Worm (Caenorhabditis elegans): ENCODE measurements around the gene dpy-11.

Gene dpy-11

DNA sequence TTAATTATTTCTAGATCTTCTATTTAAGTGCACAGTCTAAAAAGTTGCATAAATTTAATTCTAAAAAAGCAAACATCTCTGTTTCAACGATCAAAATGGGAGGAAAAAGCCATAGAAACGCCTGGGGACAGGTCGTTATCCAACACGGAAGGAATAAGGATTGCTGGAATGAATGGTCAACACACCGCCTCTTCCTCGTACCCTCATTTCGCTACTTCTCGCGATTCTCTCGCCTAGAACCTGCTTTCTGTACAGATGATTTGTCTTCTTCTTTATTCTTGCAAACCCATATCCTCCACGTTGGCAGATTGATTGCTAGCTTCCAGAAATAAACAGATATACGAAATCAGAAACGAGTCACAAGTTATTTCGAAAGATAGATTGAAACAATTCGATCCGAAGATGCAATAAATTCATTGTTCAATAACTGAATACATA is at the start of gene dpy-11:
TSS of gene dpy-11 (minus strand) at position 354 of the 438 bp plus-strand sequence.
- TF ChIP-seq tra-4 (tag; optimal IDR thresholded peaks at IDR 0.05) = no peak
- no peak for TF ChIP-seq hnd-1 (tag; optimal IDR thresholded peaks at IDR 0.05)
- no peak for TF ChIP-seq scrt-1 (GFP tag; IDR thresholded peaks at IDR 0.05)
- TF ChIP-seq F13C5.2 (tag; optimal IDR thresholded peaks at IDR 0.05) = no peak
- TF ChIP-seq ceh-36 (tag; optimal IDR thresholded peaks at IDR 0.05) = no peak
- TF ChIP-seq aly-1 (tag; optimal IDR thresholded peaks at IDR 0.05) = no peak
- TF ChIP-seq tbx-11 (GFP tag; IDR thresholded peaks at IDR 0.05) = no peak
- TF ChIP-seq ets-7 (tag; optimal IDR thresholded peaks at IDR 0.05) = no peak
- no peak for TF ChIP-seq ama-1 (optimal IDR thresholded peaks at IDR 0.05)
- TF ChIP-seq hmbx-1 (tag; optimal IDR thresholded peaks at IDR 0.05) = no peak
- TF ChIP-seq hmg-4 (GFP tag; optimal IDR thresholded peaks at IDR 0.05) = no peak
- no peak for TF ChIP-seq flt-1 (GFP tag; IDR thresholded peaks at IDR 0.05)
- TF ChIP-seq pes-1 (GFP tag; IDR thresholded peaks at IDR 0.05) = no peak
- no peak for TF ChIP-seq sea-1 (GFP tag; conservative IDR thresholded peaks at IDR 0.05)
- TF ChIP-seq B0310.2 (tag; optimal IDR thresholded peaks at IDR 0.05) = no peak
- TF ChIP-seq tbx-37 (GFP tag; conservative IDR thresholded peaks at IDR 0.05) = no peak
- TF ChIP-seq ceh-13 (GFP tag; optimal IDR thresholded peaks at IDR 0.05) = no peak

- TF ChIP-seq scrt-1 (GFP tag; IDR thresholded peaks at IDR 0.05) (no peak), sea-1 (GFP tag; conservative IDR thresholded peaks at IDR 0.05) (no peak), tbx-11 (GFP tag; IDR thresholded peaks at IDR 0.05) (no peak)
Observed at ce11 chrV:6561592-6561991, 46.6 kb upstream of the dpy-11 start, which contains the start of gene spp-19. TSS of gene spp-19 (minus strand) at chrV:6561692.

- TF ChIP-seq sea-1 (GFP tag; conservative IDR thresholded peaks at IDR 0.05) (no peak), tbx-11 (GFP tag; IDR thresholded peaks at IDR 0.05) (0 out of 2 replicates have a peak, but pooled peaks have one; percentile 52)
Observed at ce11 chrV:6559585-6559984, 44.5 kb upstream of the dpy-11 start.

- TF ChIP-seq scrt-1 (GFP tag; IDR thresholded peaks at IDR 0.05) (no peak), pes-1 (GFP tag; IDR thresholded peaks at IDR 0.05) (no peak), ceh-13 (GFP tag; optimal IDR thresholded peaks at IDR 0.05) (no peak), ets-7 (tag; optimal IDR thresholded peaks at IDR 0.05) (no peak), hmg-4 (GFP tag; optimal IDR thresholded peaks at IDR 0.05) (no peak), hnd-1 (tag; optimal IDR thresholded peaks at IDR 0.05) (no peak), ceh-36 (tag; optimal IDR thresholded peaks at IDR 0.05) (no peak), hmbx-1 (tag; optimal IDR thresholded peaks at IDR 0.05) (no peak), sea-1 (GFP tag; conservative IDR thresholded peaks at IDR 0.05) (no peak), tbx-37 (GFP tag; conservative IDR thresholded peaks at IDR 0.05) (no peak), tra-4 (tag; optimal IDR thresholded peaks at IDR 0.05) (no peak)
Observed at ce11 chrV:6559105-6559504, 44.1 kb upstream of the dpy-11 start, which contains the start of gene spp-26. TSS of gene spp-26 (minus strand) at chrV:6559205.

- TF ChIP-seq hnd-1 (tag; optimal IDR thresholded peaks at IDR 0.05) = no peak
- no peak for TF ChIP-seq hmg-4 (GFP tag; optimal IDR thresholded peaks at IDR 0.05)
- no peak for TF ChIP-seq flt-1 (GFP tag; IDR thresholded peaks at IDR 0.05)
- TF ChIP-seq tra-4 (tag; optimal IDR thresholded peaks at IDR 0.05) = no peak
- TF ChIP-seq scrt-1 (GFP tag; IDR thresholded peaks at IDR 0.05) = no peak
- no peak for TF ChIP-seq pes-1 (GFP tag; IDR thresholded peaks at IDR 0.05)
- no peak for TF ChIP-seq aly-1 (tag; optimal IDR thresholded peaks at IDR 0.05)
- TF ChIP-seq tbx-37 (GFP tag; conservative IDR thresholded peaks at IDR 0.05) = no peak
- TF ChIP-seq tbx-11 (GFP tag; IDR thresholded peaks at IDR 0.05) = no peak
- no peak for TF ChIP-seq F13C5.2 (tag; optimal IDR thresholded peaks at IDR 0.05)
- no peak for TF ChIP-seq ceh-13 (GFP tag; optimal IDR thresholded peaks at IDR 0.05)
- no peak for TF ChIP-seq ama-1 (optimal IDR thresholded peaks at IDR 0.05)
- no peak for TF ChIP-seq ceh-36 (tag; optimal IDR thresholded peaks at IDR 0.05)
- TF ChIP-seq sea-1 (GFP tag; conservative IDR thresholded peaks at IDR 0.05) = no peak
Observed at ce11 chrV:6558103-6558502, 43.1 kb upstream of the dpy-11 start, which contains the start of gene spp-20. TSS of gene spp-20 (minus strand) at chrV:6558203.

- TF ChIP-seq hmg-4 (GFP tag; optimal IDR thresholded peaks at IDR 0.05) (no peak), flt-1 (GFP tag; IDR thresholded peaks at IDR 0.05) (no peak), ceh-13 (GFP tag; optimal IDR thresholded peaks at IDR 0.05) (no peak), tbx-37 (GFP tag; conservative IDR thresholded peaks at IDR 0.05) (no peak), pes-1 (GFP tag; IDR thresholded peaks at IDR 0.05) (no peak), sea-1 (GFP tag; conservative IDR thresholded peaks at IDR 0.05) (no peak), scrt-1 (GFP tag; IDR thresholded peaks at IDR 0.05) (no peak), F13C5.2 (tag; optimal IDR thresholded peaks at IDR 0.05) (no peak)
Observed at ce11 chrV:6557035-6557434, 42.0 kb upstream of the dpy-11 start, which contains the start of gene spp-27. TSS of gene spp-27 (minus strand) at chrV:6557135.

ce11 chrV:6554308-6554707 is 39.3 kb upstream of the dpy-11 start, which contains the start of gene K04A8.19:
TSS of gene K04A8.19 (minus strand) at chrV:6554408.
- TF ChIP-seq aly-1 (tag; optimal IDR thresholded peaks at IDR 0.05) (no peak), ama-1 (optimal IDR thresholded peaks at IDR 0.05) (no peak), ets-7 (tag; optimal IDR thresholded peaks at IDR 0.05) (no peak), tbx-11 (GFP tag; IDR thresholded peaks at IDR 0.05) (no peak), ceh-13 (GFP tag; optimal IDR thresholded peaks at IDR 0.05) (no peak), hnd-1 (tag; optimal IDR thresholded peaks at IDR 0.05) (no peak), tbx-37 (GFP tag; conservative IDR thresholded peaks at IDR 0.05) (no peak), scrt-1 (GFP tag; IDR thresholded peaks at IDR 0.05) (no peak), sea-1 (GFP tag; conservative IDR thresholded peaks at IDR 0.05) (no peak), hmbx-1 (tag; optimal IDR thresholded peaks at IDR 0.05) (no peak), hmg-4 (GFP tag; optimal IDR thresholded peaks at IDR 0.05) (no peak), ceh-36 (tag; optimal IDR thresholded peaks at IDR 0.05) (no peak), tra-4 (tag; optimal IDR thresholded peaks at IDR 0.05) (no peak), flt-1 (GFP tag; IDR thresholded peaks at IDR 0.05) (no peak), F13C5.2 (tag; optimal IDR thresholded peaks at IDR 0.05) (no peak)
